Worm (Caenorhabditis elegans) whole organism, L3 larva: ENCODE results near the gene pigm-1.

Experiments
- fkh-10 ChIP-seq: sonication (generic microtip); optimal IDR thresholded peaks from 2 replicates; lab custom pipeline; 2017; ENCODE audit warnings: missing biosample characterization, missing genetic modification reagents, missing genetic modification characterization
- nhr-67 ChIP-seq: fragments of 150-350 bp; optimal IDR thresholded peaks from 2 replicates; lab custom pipeline; 2014; ENCODE audit warnings: missing biosample characterization, missing genetic modification characterization
- unc-62 ChIP-seq: fragments of 150-350 bp; sonication (generic microtip); optimal IDR thresholded peaks from 4 replicates; lab custom pipeline; 2014; ENCODE audit warnings: missing biosample characterization, missing genetic modification reagents, missing genetic modification characterization
- ztf-4 ChIP-seq: fragments of 150-350 bp; optimal IDR thresholded peaks from 2 replicates; lab custom pipeline; 2014; ENCODE audit warnings: missing biosample characterization, missing genetic modification characterization

ce11 chrII:11307332-11307731 lies 40.9 kb upstream of the pigm-1 start:
- TF ChIP-seq unc-62 (GFP tag; lab: Kevin White, UChicago): no peak
- TF ChIP-seq fkh-10: no peak
- TF ChIP-seq ztf-4 (tag; lab: Kevin White, UChicago): no peak
- TF ChIP-seq nhr-67: no peak
